Fruit fly (Drosophila melanogaster) whole organism, embryonic: ENCODE data around the gene NANS.

Source experiments
- Antp ChIP-seq: fragments of 200-800 bp; sonication (Bioruptor generic); optimal IDR thresholded peaks from 3 replicates; lab custom pipeline; 2016; ENCODE audit warnings: missing biosample characterization, missing genetic modification characterization
- Blimp-1 ChIP-seq: fragments of 200-800 bp; sonication (Bioruptor generic); optimal IDR thresholded peaks from 3 replicates; lab custom pipeline; 2018; ENCODE audit warnings: missing biosample characterization, missing genetic modification characterization, mild to moderate bottlenecking, moderate library complexity, missing genetic modification reagents
- CG10654 ChIP-seq: fragments of 200-800 bp; sonication (Bioruptor generic); optimal IDR thresholded peaks from 2 replicates; lab custom pipeline; 2016; ENCODE audit warnings: missing biosample characterization, missing genetic modification characterization
- CG11504 ChIP-seq: fragments of 200-800 bp; sonication (Bioruptor generic); optimal IDR thresholded peaks from 3 replicates; lab custom pipeline; 2019; ENCODE audit warnings: missing biosample characterization, mild to moderate bottlenecking, missing genetic modification characterization, moderate library complexity
- CG13296 ChIP-seq: fragments of 200-800 bp; sonication (Bioruptor generic); optimal IDR thresholded peaks from 3 replicates; lab custom pipeline; 2018; ENCODE audit warnings: missing biosample characterization, mild to moderate bottlenecking, missing genetic modification characterization
- CG15011 ChIP-seq: fragments of 200-800 bp; sonication (Bioruptor generic); optimal IDR thresholded peaks from 3 replicates; lab custom pipeline; 2018; ENCODE audit warnings: missing biosample characterization, mild to moderate bottlenecking, missing genetic modification characterization
- CG15479 ChIP-seq: fragments of 200-800 bp; sonication (Bioruptor generic); optimal IDR thresholded peaks from 3 replicates; lab custom pipeline; 2019; ENCODE audit warnings: missing biosample characterization, mild to moderate bottlenecking, missing genetic modification characterization, moderate library complexity
- CG16863 ChIP-seq: fragments of 200-800 bp; sonication (Bioruptor generic); optimal IDR thresholded peaks from 3 replicates; lab custom pipeline; 2016; ENCODE audit warnings: missing biosample characterization, missing genetic modification characterization
- CG17359 ChIP-seq: fragments of 200-800 bp; sonication (Bioruptor generic); optimal IDR thresholded peaks from 3 replicates; lab custom pipeline; 2018; ENCODE audit warnings: missing biosample characterization, mild to moderate bottlenecking, missing genetic modification characterization, moderate library complexity
- CG17612 ChIP-seq: fragments of 200-800 bp; sonication (Bioruptor generic); IDR thresholded peaks from 2 replicates; pipeline ENCODE4 v1.3.6; 2022; ENCODE audit warnings: missing biosample characterization, missing genetic modification characterization
- CG18476 ChIP-seq: fragments of 200-800 bp; sonication (Bioruptor generic); optimal IDR thresholded peaks from 2 replicates; lab custom pipeline; 2016; ENCODE audit warnings: missing biosample characterization, mild to moderate bottlenecking, missing genetic modification characterization
- CG18764 ChIP-seq: fragments of 200-800 bp; sonication (Bioruptor generic); optimal IDR thresholded peaks from 3 replicates; lab custom pipeline; 2016; ENCODE audit warnings: missing biosample characterization, missing genetic modification characterization
- CG33213 ChIP-seq: fragments of 200-800 bp; sonication (Bioruptor generic); optimal IDR thresholded peaks from 3 replicates; lab custom pipeline; 2016; ENCODE audit warnings: missing biosample characterization, missing genetic modification characterization
- CG5245 ChIP-seq: fragments of 200-800 bp; sonication (Bioruptor generic); optimal IDR thresholded peaks from 3 replicates; lab custom pipeline; 2016; ENCODE audit warnings: missing biosample characterization, missing genetic modification characterization
- CG9609 ChIP-seq: fragments of 200-800 bp; sonication (Bioruptor generic); optimal IDR thresholded peaks from 3 replicates; lab custom pipeline; 2016; ENCODE audit warnings: missing biosample characterization, missing genetic modification characterization
- CG9797 ChIP-seq: fragments of 200-800 bp; sonication (Bioruptor generic); optimal IDR thresholded peaks from 3 replicates; lab custom pipeline; 2018; ENCODE audit warnings: missing biosample characterization, mild to moderate bottlenecking, missing genetic modification characterization
- CG9876 ChIP-seq: fragments of 200-800 bp; sonication (Bioruptor generic); optimal IDR thresholded peaks from 2 replicates; lab custom pipeline; 2016; ENCODE audit warnings: missing biosample characterization, missing genetic modification characterization
- D ChIP-seq, 2 experiments: fragments of 200-800 bp in 1 of 2; fragments of >200 bp in 1 of 2; sonication (Bioruptor generic) in 1 of 2; optimal IDR thresholded peaks; 2 replicates in 1 of 2; 3 replicates in 1 of 2; lab custom pipeline; 2017; ENCODE audit warnings: mild to moderate bottlenecking in 1 of 2, missing biosample characterization in 1 of 2, missing genetic modification characterization in 1 of 2, missing genetic modification reagents in 1 of 2
- Drgx ChIP-seq: fragments of 200-800 bp; sonication (Bioruptor generic); IDR thresholded peaks from 2 replicates; pipeline ENCODE4 v1.3.6; 2022; ENCODE audit warnings: missing biosample characterization, missing genetic modification characterization
- Gug ChIP-seq: fragments of 200-800 bp; sonication (Bioruptor generic); IDR thresholded peaks from 4 replicates; pipeline ENCODE4 v1.3.6; 2022; ENCODE audit warnings: missing biosample characterization, missing genetic modification characterization
- MESR4 ChIP-seq: fragments of 200-800 bp; sonication (Bioruptor generic); optimal IDR thresholded peaks from 2 replicates; lab custom pipeline; 2018; ENCODE audit warnings: missing biosample characterization, mild to moderate bottlenecking, missing genetic modification characterization, moderate library complexity
- NC2α ChIP-seq: fragments of 200-800 bp; sonication (Bioruptor generic); optimal IDR thresholded peaks from 2 replicates; lab custom pipeline; 2016; ENCODE audit warnings: missing biosample characterization, missing genetic modification characterization
- NK7.1 ChIP-seq: fragments of 200-800 bp; sonication (Bioruptor generic); optimal IDR thresholded peaks from 3 replicates; lab custom pipeline; 2016; ENCODE audit warnings: missing biosample characterization, missing genetic modification characterization
- Poxn ChIP-seq: fragments of 200-800 bp; sonication (Bioruptor generic); IDR thresholded peaks from 2 replicates; pipeline ENCODE4 v1.3.6; 2022; ENCODE audit warnings: missing biosample characterization, missing genetic modification characterization
- Rx ChIP-seq: fragments of 200-800 bp; sonication (Bioruptor generic); IDR thresholded peaks from 2 replicates; pipeline ENCODE4 v1.3.6; 2022; ENCODE audit warnings: missing biosample characterization, missing genetic modification characterization
- Ssrp ChIP-seq: fragments of 200-800 bp; sonication (Bioruptor generic); optimal IDR thresholded peaks from 2 replicates; lab custom pipeline; 2018; ENCODE audit warnings: missing biosample characterization, mild to moderate bottlenecking, missing genetic modification characterization, moderate library complexity
- Stat92E ChIP-seq, 3 experiments: fragments of >200 bp in 2 of 3; fragments of 200-800 bp in 1 of 3; sonication (Bioruptor generic) in 1 of 3; optimal IDR thresholded peaks; 2 replicates each; lab custom pipeline; 2017 to 2019; ENCODE audit warnings: missing biosample characterization in 3 of 3, missing genetic modification characterization in 3 of 3, mild to moderate bottlenecking in 1 of 3, moderate library complexity in 1 of 3
- Trl ChIP-seq, 3 experiments: fragments of >200 bp in 2 of 3; fragments of 200-800 bp in 1 of 3; sonication (Bioruptor generic) in 1 of 3; optimal IDR thresholded peaks; 2 replicates in 1 of 3; 3 replicates in 2 of 3; lab custom pipeline; 2016 to 2017; ENCODE audit warnings: missing biosample characterization in 1 of 3, missing genetic modification characterization in 1 of 3
- cad ChIP-seq: fragments of >200 bp; optimal IDR thresholded peaks from 2 replicates; lab custom pipeline; 2017; ENCODE audit warnings: missing biosample characterization, missing genetic modification characterization
- dati ChIP-seq: fragments of 200-800 bp; sonication (Bioruptor generic); IDR thresholded peaks from 2 replicates; pipeline ENCODE4 v1.3.6; 2022; ENCODE audit warnings: missing biosample characterization, missing genetic modification characterization
- dmrt99B ChIP-seq: fragments of 200-800 bp; sonication (Bioruptor generic); optimal IDR thresholded peaks from 2 replicates; lab custom pipeline; 2018; ENCODE audit warnings: missing biosample characterization, mild to moderate bottlenecking, missing genetic modification characterization, moderate library complexity
- ems ChIP-seq: fragments of 200-800 bp; sonication (Bioruptor generic); optimal IDR thresholded peaks from 3 replicates; lab custom pipeline; 2016; ENCODE audit warnings: missing biosample characterization, missing genetic modification characterization
- esg ChIP-seq: fragments of 200-800 bp; sonication (Bioruptor generic); conservative IDR thresholded peaks from 2 replicates; pipeline ENCODE4 v1.3.6; 2022; ENCODE audit warnings: missing biosample characterization, missing genetic modification characterization
- exex ChIP-seq: fragments of 200-800 bp; sonication (Bioruptor generic); optimal IDR thresholded peaks from 4 replicates; lab custom pipeline; 2018; ENCODE audit warnings: missing biosample characterization, mild to moderate bottlenecking, missing genetic modification characterization, moderate library complexity
- jumu ChIP-seq: fragments of 200-800 bp; sonication (Bioruptor generic); optimal IDR thresholded peaks from 3 replicates; lab custom pipeline; 2016; ENCODE audit warnings: missing biosample characterization, missing genetic modification characterization
- kah ChIP-seq: fragments of 200-800 bp; sonication (Bioruptor generic); optimal IDR thresholded peaks from 2 replicates; lab custom pipeline; 2018; ENCODE audit warnings: missing biosample characterization, mild to moderate bottlenecking, missing genetic modification characterization
- kay ChIP-seq: fragments of 200-800 bp; sonication (Bioruptor generic); optimal IDR thresholded peaks from 2 replicates; lab custom pipeline; 2016; ENCODE audit warnings: missing biosample characterization, missing genetic modification characterization
- klu ChIP-seq: fragments of 200-800 bp; sonication (Bioruptor generic); IDR thresholded peaks from 2 replicates; pipeline ENCODE4 v1.3.6; 2022; ENCODE audit warnings: missing biosample characterization, missing genetic modification characterization
- kni ChIP-seq: fragments of 200-800 bp; sonication (Bioruptor generic); optimal IDR thresholded peaks from 3 replicates; lab custom pipeline; 2017; ENCODE audit warnings: mild to moderate bottlenecking, missing biosample characterization, missing genetic modification reagents, missing genetic modification characterization
- mirr ChIP-seq: fragments of 200-800 bp; sonication (Bioruptor generic); optimal IDR thresholded peaks from 3 replicates; lab custom pipeline; 2018; ENCODE audit warnings: missing biosample characterization, mild to moderate bottlenecking, missing genetic modification characterization
- mld ChIP-seq: fragments of 200-800 bp; sonication (Bioruptor generic); IDR thresholded peaks from 3 replicates; pipeline ENCODE4 v1.3.6; 2022; ENCODE audit warnings: missing biosample characterization, missing genetic modification characterization; ENCODE audit not compliant: partially characterized antibody
- nom ChIP-seq: fragments of 200-800 bp; sonication (Bioruptor generic); optimal IDR thresholded peaks from 2 replicates; lab custom pipeline; 2017; ENCODE audit warnings: missing biosample characterization, missing genetic modification characterization, mild to moderate bottlenecking, moderate library complexity, missing genetic modification reagents
- sens ChIP-seq: fragments of 200-800 bp; sonication (Bioruptor generic); peaks from one replicate; lab custom pipeline; 2016; ENCODE audit warnings: missing biosample characterization, missing genetic modification characterization
- sisA ChIP-seq: fragments of 200-800 bp; sonication (Bioruptor generic); IDR thresholded peaks from 2 replicates; pipeline ENCODE4 v1.3.6; 2022; ENCODE audit warnings: missing biosample characterization, missing genetic modification characterization
- so ChIP-seq: fragments of 200-800 bp; sonication (Bioruptor generic); IDR thresholded peaks from 3 replicates; pipeline ENCODE4 v1.3.6; 2022; ENCODE audit warnings: missing biosample characterization, missing genetic modification characterization
- sqz ChIP-seq: fragments of 200-800 bp; sonication (Bioruptor generic); optimal IDR thresholded peaks from 3 replicates; lab custom pipeline; 2018; ENCODE audit warnings: missing biosample characterization, mild to moderate bottlenecking, missing genetic modification characterization
- stc ChIP-seq: fragments of 200-800 bp; sonication (Bioruptor generic); IDR thresholded peaks from 2 replicates; pipeline ENCODE4 v1.3.6; 2022; ENCODE audit warnings: missing biosample characterization, missing genetic modification characterization
- tgo ChIP-seq: fragments of 200-800 bp; sonication (Bioruptor generic); IDR thresholded peaks from 3 replicates; pipeline ENCODE4 v1.3.6; 2022; ENCODE audit warnings: missing biosample characterization, missing genetic modification characterization
- wek ChIP-seq: fragments of 200-800 bp; sonication (Bioruptor generic); optimal IDR thresholded peaks from 3 replicates; lab custom pipeline; 2018; ENCODE audit warnings: missing biosample characterization, mild to moderate bottlenecking, missing genetic modification characterization, moderate library complexity
- zf30C ChIP-seq: fragments of 200-800 bp; sonication (Bioruptor generic); optimal IDR thresholded peaks from 3 replicates; lab custom pipeline; 2018; ENCODE audit warnings: missing biosample characterization, mild to moderate bottlenecking, missing genetic modification characterization

Gene NANS

dm6 chr3R:12439401-12440143 is 13.2 kb downstream of the NANS start, which contains the start of gene Desat1 (continued):
- TF ChIP-seq stc (GFP tag; lab: Robert Waterston, UW), result no peak
- TF ChIP-seq D (optimal IDR thresholded peaks at IDR 0.05; lab: Kevin White, UChicago), result no peak
- no peak for TF ChIP-seq D (GFP tag; optimal IDR thresholded peaks at IDR 0.05; lab: Kevin White, UChicago)
- TF ChIP-seq zf30C (GFP tag; lab: Kevin White, UChicago), result no peak
- TF ChIP-seq dmrt99B (tag; lab: Kevin White, UChicago), result no peak
- no peak for TF ChIP-seq CG16863 (GFP tag; lab: Kevin White, UChicago)
- peak; percentile 40 for TF ChIP-seq MESR4
- TF ChIP-seq Poxn, result no peak
- no peak for TF ChIP-seq CG18476 (GFP tag; lab: Kevin White, UChicago)
- no peak for TF ChIP-seq Rx (GFP tag; lab: Robert Waterston, UW)
- TF ChIP-seq tgo (GFP tag; lab: Robert Waterston, UW), result no peak
- no peak for TF ChIP-seq CG13296
- TF ChIP-seq CG17612 (GFP tag; lab: Robert Waterston, UW), result no peak
- TF ChIP-seq kah, result no peak
- TF ChIP-seq dati (GFP tag; lab: Robert Waterston, UW), result no peak
- no peak for TF ChIP-seq Trl (optimal IDR thresholded peaks at IDR 0.05; lab: Kevin White, UChicago)
- TF ChIP-seq Trl (GFP tag; optimal IDR thresholded peaks at IDR 0.05; lab: Kevin White, UChicago), result no peak
- TF ChIP-seq CG15479 (GFP tag; lab: Kevin White, UChicago), result no peak
- no peak for TF ChIP-seq CG18764 (GFP tag; lab: Kevin White, UChicago)
- no peak for TF ChIP-seq CG10654
- no peak for TF ChIP-seq sqz (GFP tag; lab: Kevin White, UChicago)
- TF ChIP-seq ems (GFP tag; lab: Kevin White, UChicago), result no peak
- no peak for TF ChIP-seq sisA (GFP tag; lab: Robert Waterston, UW)
- peak; percentile 72 for TF ChIP-seq mld (GFP tag; lab: Robert Waterston, UW)
- no peak for TF ChIP-seq so (GFP tag; lab: Robert Waterston, UW)
- TF ChIP-seq CG33213 (GFP tag; lab: Kevin White, UChicago), result no peak
- no peak for TF ChIP-seq esg (GFP tag; lab: Robert Waterston, UW)
- no peak for TF ChIP-seq klu (GFP tag; lab: Robert Waterston, UW)
- TF ChIP-seq sens (GFP tag; lab: Kevin White, UChicago), result peak; percentile 69
- no peak for TF ChIP-seq cad (GFP tag; lab: Kevin White, UChicago)
- TF ChIP-seq CG9876 (GFP tag; lab: Kevin White, UChicago), result no peak
- no peak for TF ChIP-seq CG11504 (tag; lab: Kevin White, UChicago)
- TF ChIP-seq Drgx, result no peak
- TF ChIP-seq NK7.1 (GFP tag; lab: Kevin White, UChicago), result no peak
- peak; percentile 82 for TF ChIP-seq exex (tag; lab: Kevin White, UChicago)
- TF ChIP-seq CG5245 (GFP tag; lab: Kevin White, UChicago), result no peak
- TF ChIP-seq jumu (GFP tag; lab: Kevin White, UChicago), result no peak
- TF ChIP-seq Ssrp, result no peak
- TF ChIP-seq Antp, result no peak
- no peak for TF ChIP-seq nom (GFP tag; lab: Kevin White, UChicago)
- TF ChIP-seq Stat92E (GFP tag; optimal IDR thresholded peaks at IDR 0.05; lab: Kevin White, UChicago), result peak in 1 of 3 experiments; percentile 41
- TF ChIP-seq CG17359, result no peak
- TF ChIP-seq kay (GFP tag; lab: Kevin White, UChicago), result no peak
- no peak for TF ChIP-seq wek (GFP tag; lab: Kevin White, UChicago)
- no peak for TF ChIP-seq NC2α (GFP tag; lab: Kevin White, UChicago)
- no peak for TF ChIP-seq CG15011 (GFP tag; lab: Kevin White, UChicago)
- no peak for TF ChIP-seq mirr
- no peak for TF ChIP-seq Gug (GFP tag; lab: Robert Waterston, UW)
- no peak for TF ChIP-seq CG9797 (GFP tag; lab: Kevin White, UChicago)
- TF ChIP-seq kni (GFP tag; lab: Kevin White, UChicago), result no peak
- no peak for TF ChIP-seq Blimp-1
- no peak for TF ChIP-seq CG9609 (GFP tag; lab: Kevin White, UChicago)
